Worm (Caenorhabditis elegans) whole organism, young adult: ENCODE measurements around the gene C55C3.4.

ENCODE experiments used
- B0019.2 ChIP-seq: fragments of 200-800 bp; sonication (Bioruptor generic); conservative IDR thresholded peaks from 2 replicates; pipeline ENCODE4 v1.3.6; 2022; ENCODE audit warnings: missing genetic modification reagents, missing genetic modification characterization, missing compliant biosample characterization
- ama-1 ChIP-seq, 3 experiments: fragments of 150-350 bp in 1 of 3; sonication (generic microtip) in 2 of 3; optimal IDR thresholded peaks; 2 replicates each; lab custom pipeline; 2014 to 2018; ENCODE audit warnings: missing biosample characterization in 2 of 3, missing genetic modification characterization in 2 of 3, missing genetic modification reagents in 2 of 3
- bed-2 ChIP-seq: fragments of 200-800 bp; sonication (Bioruptor generic); IDR thresholded peaks from 2 replicates; pipeline ENCODE4 v1.3.6; 2022; ENCODE audit warnings: missing genetic modification reagents, missing genetic modification characterization, missing compliant biosample characterization
- gei-17 ChIP-seq: fragments of 200-800 bp; sonication (Bioruptor generic); optimal IDR thresholded peaks from 2 replicates; lab custom pipeline; 2018; ENCODE audit warnings: mild to moderate bottlenecking, missing genetic modification characterization, missing compliant biosample characterization
- unc-62 ChIP-seq: fragments of 150-350 bp; optimal IDR thresholded peaks from 2 replicates; lab custom pipeline; 2014; ENCODE audit warnings: missing biosample characterization, missing genetic modification reagents, missing genetic modification characterization

DNA sequence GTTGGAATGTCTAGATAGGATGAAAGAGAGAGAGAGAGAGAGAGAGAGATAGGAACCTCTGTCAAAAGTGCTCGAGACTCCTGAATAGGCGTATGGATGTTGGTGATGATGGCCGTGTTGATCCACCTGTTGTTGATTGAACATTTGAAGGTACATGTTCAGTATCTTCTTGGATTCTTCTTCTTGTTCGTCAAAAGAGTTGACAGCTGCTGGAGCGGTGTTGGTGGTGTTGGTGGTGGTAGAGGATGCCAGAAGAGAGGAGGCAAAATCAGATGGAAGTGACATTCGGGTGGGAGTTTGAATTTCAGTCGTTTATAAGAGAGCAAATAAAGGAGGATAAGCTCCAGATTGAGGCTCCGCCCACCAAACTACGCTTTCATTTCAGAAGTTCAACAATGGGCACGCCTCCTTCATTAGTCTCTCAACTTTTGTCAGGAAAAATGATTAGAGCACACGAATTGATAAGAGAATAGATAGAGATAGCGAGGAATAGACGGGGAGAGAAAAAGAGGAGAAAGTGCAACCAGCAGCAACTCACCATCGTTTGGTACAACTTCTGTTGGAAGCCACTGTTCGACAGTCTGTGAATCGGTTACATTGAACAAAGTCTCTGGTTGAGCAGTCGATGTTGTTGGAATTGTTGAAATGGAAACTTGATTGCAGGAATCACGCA, 25.0 kb downstream of the C55C3.4 start:
- TF ChIP-seq unc-62 (no peak), bed-2 (no peak), gei-17 (GFP tag; lab: Kevin White, UChicago) (no peak), ama-1 (optimal IDR thresholded peaks at IDR 0.05; lab: Kevin White, UChicago) (no peak), ama-1 (GFP tag; optimal IDR thresholded peaks at IDR 0.05; lab: Kevin White, UChicago) (no peak), B0019.2 (GFP tag; lab: Robert Waterston, UW) (no peak)
